Worm (Caenorhabditis elegans) whole organism, midembryonic: ENCODE results near the gene clec-180.

Experiments
- klf-2 ChIP-seq: fragments of 200-800 bp; sonication (Bioruptor generic); conservative IDR thresholded peaks from 2 replicates; pipeline ENCODE4 v1.3.6; 2022; ENCODE audit warnings: missing genetic modification reagents, missing genetic modification characterization, missing compliant biosample characterization
- med-1 ChIP-seq: sonication (generic microtip); optimal IDR thresholded peaks from 2 replicates; lab custom pipeline; 2017; ENCODE audit warnings: missing genetic modification characterization, mild to moderate bottlenecking, missing compliant biosample characterization, antibody characterized with exemption, missing genetic modification reagents; ENCODE audit not compliant: insufficient read depth
- ztf-23 ChIP-seq: fragments of 200-800 bp; sonication (Bioruptor generic); IDR thresholded peaks from 2 replicates; pipeline ENCODE4 v1.3.6; 2022; ENCODE audit warnings: missing genetic modification reagents, missing genetic modification characterization, missing compliant biosample characterization

DNA sequence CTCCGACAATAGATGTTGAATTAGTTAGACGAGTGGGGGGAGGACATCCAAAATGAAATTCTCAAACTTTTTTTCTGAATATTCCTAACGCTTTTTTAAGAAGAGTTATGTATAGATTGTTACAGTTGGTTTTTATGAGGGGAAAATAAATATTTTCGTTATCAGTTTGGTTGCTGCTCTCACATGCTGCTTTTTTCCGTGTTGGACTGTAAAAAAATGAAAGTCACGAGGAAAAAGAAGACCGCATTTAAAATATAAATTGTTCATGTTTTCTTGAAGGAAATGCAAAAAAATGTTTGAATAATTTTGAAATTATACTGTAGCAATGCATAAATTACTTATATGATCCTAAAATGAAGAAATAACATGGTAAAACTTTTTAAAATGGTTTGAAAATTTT is 47.9 kb upstream of the clec-180 start:
- TF ChIP-seq med-1 (GFP tag; lab: Kevin White, UChicago) (no peak), ztf-23 (GFP tag; lab: Robert Waterston, UW) (no peak), klf-2 (GFP tag; lab: Robert Waterston, UW) (no peak)
